Fruit fly (Drosophila melanogaster) whole organism, prepupa: ENCODE data around the gene CG1979.

ENCODE experiments used
- CG34406 ChIP-seq: fragments of 200-800 bp; sonication (Bioruptor generic); optimal IDR thresholded peaks from 3 replicates; lab custom pipeline; 2016; ENCODE audit warnings: missing biosample characterization, missing genetic modification characterization
- CG6792 ChIP-seq: fragments of 200-800 bp; sonication (Bioruptor generic); optimal IDR thresholded peaks from 3 replicates; lab custom pipeline; 2016; ENCODE audit warnings: missing biosample characterization, missing genetic modification characterization
- Sox14 ChIP-seq: fragments of 200-800 bp; sonication (Bioruptor generic); optimal IDR thresholded peaks from 3 replicates; lab custom pipeline; 2016; ENCODE audit warnings: missing biosample characterization, missing genetic modification characterization
- fd85E ChIP-seq: fragments of 200-800 bp; sonication (Bioruptor generic); optimal IDR thresholded peaks from 3 replicates; lab custom pipeline; 2016; ENCODE audit warnings: missing biosample characterization, missing genetic modification characterization
- pdm3 ChIP-seq: fragments of 200-800 bp; sonication (Bioruptor generic); optimal IDR thresholded peaks from 3 replicates; lab custom pipeline; 2016; ENCODE audit warnings: missing biosample characterization, missing genetic modification characterization
- ss ChIP-seq, 2 experiments: fragments of 200-800 bp; sonication (Bioruptor generic); optimal IDR thresholded peaks; 2 replicates in 1 of 2; 3 replicates in 1 of 2; lab custom pipeline; 2017 to 2018; ENCODE audit warnings: mild to moderate bottlenecking in 2 of 2, missing biosample characterization in 2 of 2, missing genetic modification characterization in 2 of 2, moderate library complexity in 1 of 2
- topi ChIP-seq: fragments of 200-800 bp; sonication (Bioruptor generic); optimal IDR thresholded peaks from 3 replicates; lab custom pipeline; 2016; ENCODE audit warnings: missing biosample characterization, missing genetic modification characterization

DNA sequence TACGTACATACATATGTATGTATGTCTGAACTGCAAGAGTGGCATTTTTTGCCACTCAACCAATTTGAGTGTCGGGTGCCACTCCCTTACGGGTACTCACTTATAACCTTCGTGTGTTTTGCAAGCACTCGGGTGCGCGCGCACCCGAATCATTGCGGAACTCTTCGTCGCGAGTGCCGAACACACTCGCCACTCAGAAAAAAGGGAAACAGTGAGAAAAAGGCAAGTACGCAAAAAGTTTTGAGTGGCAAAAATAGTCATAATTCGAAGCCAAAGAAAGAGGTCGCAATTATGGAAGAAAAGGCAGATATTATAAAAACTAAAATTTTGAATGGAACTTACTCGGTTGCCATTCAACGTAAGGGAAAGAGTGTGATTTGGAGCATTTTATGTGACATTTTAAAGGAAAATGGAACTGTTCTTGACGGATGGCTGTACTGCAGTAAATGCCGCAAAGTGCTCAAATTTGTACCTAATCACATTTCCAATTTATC is 36.0 kb downstream of the CG1979 start:
- TF ChIP-seq fd85E (GFP tag; lab: Kevin White, UChicago) (no peak), CG34406 (GFP tag; lab: Kevin White, UChicago) (peak; percentile 16), pdm3 (GFP tag; lab: Kevin White, UChicago) (no peak), CG6792 (GFP tag; lab: Kevin White, UChicago) (no peak), Sox14 (GFP tag; lab: Kevin White, UChicago) (peak; percentile 6), topi (GFP tag; lab: Kevin White, UChicago) (peak; percentile 16), ss (GFP tag; optimal IDR thresholded peaks at IDR 0.05; lab: Kevin White, UChicago) (peak in 1 of 2 experiments; percentile 12)
